Worm (Caenorhabditis elegans): Measurements from ENCODE around the gene cylc-1.
"Not testable (repeated sequence)": the region's sequence is repeated elsewhere in the genome, so short reads cannot be mapped to it uniquely, and the experiment has no call there.

- TF ChIP-seq ceh-36 (tag; optimal IDR thresholded peaks at IDR 0.05); ets-7 (tag; optimal IDR thresholded peaks at IDR 0.05); ama-1 (optimal IDR thresholded peaks at IDR 0.05); F13C5.2 (tag; optimal IDR thresholded peaks at IDR 0.05); flt-1 (GFP tag; IDR thresholded peaks at IDR 0.05); hmbx-1 (tag; optimal IDR thresholded peaks at IDR 0.05); ceh-13 (GFP tag; optimal IDR thresholded peaks at IDR 0.05); sea-1 (GFP tag; conservative IDR thresholded peaks at IDR 0.05); tbx-37 (GFP tag; conservative IDR thresholded peaks at IDR 0.05); scrt-1 (GFP tag; IDR thresholded peaks at IDR 0.05); B0310.2 (tag; optimal IDR thresholded peaks at IDR 0.05); hnd-1 (tag; optimal IDR thresholded peaks at IDR 0.05); aly-1 (tag; optimal IDR thresholded peaks at IDR 0.05): not testable (repeated sequence)
These were observed at the start of gene cylc-1 for ce11 chrIV:5225277-5225822.
